Comparison of ENCODE assay signal across 1 fruit fly cellular context in the genomic region with DNA sequence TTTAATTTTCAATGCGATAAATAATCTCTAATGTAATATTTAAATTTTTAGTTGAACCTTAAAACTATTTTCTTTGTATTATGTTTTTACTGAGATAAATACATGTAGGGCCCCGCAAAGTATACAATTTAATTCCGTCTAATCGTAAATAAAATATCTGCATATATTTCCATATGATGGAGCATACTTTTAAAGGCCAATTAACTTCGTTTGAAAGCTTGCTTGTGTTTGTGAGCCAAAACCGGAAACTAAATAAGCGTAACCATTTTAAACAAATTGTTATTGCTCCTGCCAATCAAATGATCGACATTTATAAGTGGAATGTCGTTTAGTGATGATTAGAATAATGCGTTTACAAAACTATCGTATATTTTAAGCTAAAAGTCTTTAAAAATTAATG.
TF ChIP-seq lines count a peak whose summit lies in the region.

No protein-coding gene starts in this region.

TF ChIP-seq in whole organism, embryonic, 481 proteins besides CTCF, POLR2A, EP300 and RAD21 (continued from another document):
- TF ChIP-seq lola (GFP tag; optimal IDR thresholded peaks at IDR 0.05; lab: Kevin White, UChicago), result no peak
- TF ChIP-seq CG12659 (GFP tag; optimal IDR thresholded peaks at IDR 0.05; lab: Kevin White, UChicago), result peak; percentile 8
- no peak for TF ChIP-seq CG8290 (GFP tag; optimal IDR thresholded peaks at IDR 0.05; lab: Kevin White, UChicago)
- TF ChIP-seq CG8290 (tag; optimal IDR thresholded peaks at IDR 0.05; lab: Kevin White, UChicago), result peak in 1 of 2 experiments; percentile 17
- TF ChIP-seq NfI (GFP tag; optimal IDR thresholded peaks at IDR 0.05; lab: Kevin White, UChicago), result peak; percentile 10
- peak; percentile 35 for TF ChIP-seq PHDP (tag; optimal IDR thresholded peaks at IDR 0.05; lab: Kevin White, UChicago)
- TF ChIP-seq Sox100B (GFP tag; optimal IDR thresholded peaks at IDR 0.05; lab: Kevin White, UChicago), result peak; percentile 27
- TF ChIP-seq vvl (GFP tag; IDR thresholded peaks at IDR 0.05; lab: Robert Waterston, UW), result peak; percentile 61
- TF ChIP-seq Oli (tag; optimal IDR thresholded peaks at IDR 0.05; lab: Kevin White, UChicago), result no peak
- peak; percentile 17 for TF ChIP-seq CG6765 (GFP tag; optimal IDR thresholded peaks at IDR 0.05; lab: Kevin White, UChicago)
- TF ChIP-seq CG17568 (GFP tag; optimal IDR thresholded peaks at IDR 0.05; lab: Kevin White, UChicago), result peak; percentile 23
- TF ChIP-seq ssp (GFP tag; IDR thresholded peaks at IDR 0.05; lab: Robert Waterston, UW), result no peak
- TF ChIP-seq CG13296 (GFP tag; optimal IDR thresholded peaks at IDR 0.05; lab: Kevin White, UChicago), result peak; percentile 13
- no peak for TF ChIP-seq chn (GFP tag; optimal IDR thresholded peaks at IDR 0.05; lab: Kevin White, UChicago)
- TF ChIP-seq CG17385 (GFP tag; optimal IDR thresholded peaks at IDR 0.05; lab: Kevin White, UChicago), result peak; percentile 22
- TF ChIP-seq eyg (GFP tag; optimal IDR thresholded peaks at IDR 0.05; lab: Kevin White, UChicago), result no peak
- TF ChIP-seq hkb (optimal IDR thresholded peaks at IDR 0.05; lab: Kevin White, UChicago), result no peak
- 0 out of 2 replicates have a peak, but pooled peaks have one; percentile 20 for TF ChIP-seq hkb (GFP tag; IDR thresholded peaks at IDR 0.05; lab: Robert Waterston, UW)
- peak; percentile 53 for TF ChIP-seq exex (tag; optimal IDR thresholded peaks at IDR 0.05; lab: Kevin White, UChicago)
- TF ChIP-seq B-H2 (GFP tag; optimal IDR thresholded peaks at IDR 0.05; lab: Kevin White, UChicago), result peak; percentile 24
- TF ChIP-seq gsb-n (tag; optimal IDR thresholded peaks at IDR 0.05; lab: Kevin White, UChicago), result peak; percentile 18
- TF ChIP-seq sug (tag; optimal IDR thresholded peaks at IDR 0.05; lab: Kevin White, UChicago), result no peak
- peak; percentile 42 for TF ChIP-seq unpg (GFP tag; optimal IDR thresholded peaks at IDR 0.05; lab: Kevin White, UChicago)
- TF ChIP-seq CG17359 (tag; optimal IDR thresholded peaks at IDR 0.05; lab: Kevin White, UChicago), result peak; percentile 16
- TF ChIP-seq Med (GFP tag; lab: Kevin White, UChicago), result peak; percentile 63
- TF ChIP-seq Eip74EF (GFP tag; optimal IDR thresholded peaks at IDR 0.05; lab: Kevin White, UChicago), result peak in 1 of 2 experiments; percentile 52
- TF ChIP-seq CG12391 (tag; optimal IDR thresholded peaks at IDR 0.05; lab: Kevin White, UChicago), result peak; percentile 4
- TF ChIP-seq Dref (GFP tag; IDR thresholded peaks at IDR 0.05; lab: Robert Waterston, UW), result no peak
- TF ChIP-seq Max (GFP tag; optimal IDR thresholded peaks at IDR 0.05; lab: Kevin White, UChicago), result no peak
- no peak for TF ChIP-seq CG4617 (GFP tag; optimal IDR thresholded peaks at IDR 0.05; lab: Kevin White, UChicago; ENCODE audit: borderline replicate concordance)
- peak; percentile 26 for TF ChIP-seq sd (tag; optimal IDR thresholded peaks at IDR 0.05; lab: Kevin White, UChicago)
